Worm (Caenorhabditis elegans) whole organism, L4 larva: ENCODE measurements around the gene F59B10.2.

Source experiments
- aha-1 ChIP-seq: fragments of 150-350 bp; peaks from one replicate; lab custom pipeline; 2014; ENCODE audit warnings: missing biosample characterization, missing genetic modification characterization
- ama-1 ChIP-seq: fragments of 150-350 bp; optimal IDR thresholded peaks from 2 replicates; lab custom pipeline; 2014; ENCODE audit warnings: inconsistent platforms, mixed read lengths
- daf-16 ChIP-seq, 3 experiments: sonication (generic microtip); optimal IDR thresholded peaks; 2 replicates each; lab custom pipeline; 2016 to 2017; ENCODE audit warnings: missing genetic modification characterization in 3 of 3, missing genetic modification reagents in 3 of 3, mild to moderate bottlenecking in 2 of 3, missing compliant biosample characterization in 2 of 3, missing biosample characterization in 1 of 3, moderate library complexity in 1 of 3
- daf-19 ChIP-seq: fragments of 200-800 bp; sonication (Bioruptor generic); conservative IDR thresholded peaks from 2 replicates; pipeline ENCODE4 v1.3.6; 2022; ENCODE audit warnings: missing genetic modification characterization, missing compliant biosample characterization
- fos-1 ChIP-seq: fragments of 150-350 bp; optimal IDR thresholded peaks from 2 replicates; lab custom pipeline; 2014; ENCODE audit warnings: missing biosample characterization, missing genetic modification characterization
- lin-15B ChIP-seq: fragments of 150-350 bp; sonication (generic microtip); optimal IDR thresholded peaks from 3 replicates; lab custom pipeline; 2014; ENCODE audit warnings: missing biosample characterization, missing genetic modification characterization
- mep-1 ChIP-seq: fragments of 150-350 bp; sonication (generic microtip); optimal IDR thresholded peaks from 3 replicates; lab custom pipeline; 2014; ENCODE audit warnings: missing biosample characterization, missing genetic modification characterization
- mxl-3 ChIP-seq: fragments of 200-800 bp; sonication (Bioruptor generic); optimal IDR thresholded peaks from 2 replicates; lab custom pipeline; 2018; ENCODE audit warnings: mild to moderate bottlenecking, missing genetic modification characterization, missing compliant biosample characterization
- nhr-11 ChIP-seq: fragments of 150-350 bp; optimal IDR thresholded peaks from 2 replicates; lab custom pipeline; 2014; ENCODE audit warnings: missing biosample characterization, missing genetic modification characterization
- pha-4 ChIP-seq, 2 experiments: fragments of 150-350 bp in 1 of 2; fragments of 200-800 bp in 1 of 2; sonication (Bioruptor generic) in 1 of 2; IDR thresholded peaks in 1 of 2; optimal IDR thresholded peaks in 1 of 2; 2 replicates each; pipeline versions ENCODE4 v1.3.6 to Lab custom; 2014 to 2022; ENCODE audit warnings: missing genetic modification characterization in 2 of 2, missing genetic modification reagents in 2 of 2, missing biosample characterization in 1 of 2, missing compliant biosample characterization in 1 of 2
- php-3 ChIP-seq: fragments of 200-800 bp; sonication (Bioruptor generic); IDR thresholded peaks from 2 replicates; pipeline ENCODE4 v1.3.6; 2022; ENCODE audit warnings: missing genetic modification reagents, missing genetic modification characterization, missing compliant biosample characterization
- pqm-1 ChIP-seq: sonication (generic microtip); optimal IDR thresholded peaks from 2 replicates; lab custom pipeline; 2017; ENCODE audit warnings: missing biosample characterization, missing genetic modification characterization
- ztf-11 ChIP-seq: fragments of 150-350 bp; optimal IDR thresholded peaks from 2 replicates; lab custom pipeline; 2014; ENCODE audit warnings: missing biosample characterization, missing genetic modification characterization

- TF ChIP-seq daf-19 (no peak), php-3 (GFP tag; lab: Robert Waterston, UW) (no peak), lin-15B (tag; lab: Kevin White, UChicago) (no peak), daf-16 (GFP tag; optimal IDR thresholded peaks at IDR 0.05; lab: Kevin White, UChicago) (no peak), daf-16 (tag; optimal IDR thresholded peaks at IDR 0.05; lab: Kevin White, UChicago) (no peak), fos-1 (no peak), pqm-1 (tag; lab: Kevin White, UChicago) (no peak), mep-1 (tag; lab: Kevin White, UChicago) (no peak), ztf-11 (tag; lab: Kevin White, UChicago) (no peak), mxl-3 (GFP tag; lab: Kevin White, UChicago) (no peak), nhr-11 (tag; lab: Kevin White, UChicago) (no peak), pha-4 (GFP tag; IDR thresholded peaks at IDR 0.05; lab: Robert Waterston, UW) (no peak), pha-4 (tag; optimal IDR thresholded peaks at IDR 0.05; lab: Kevin White, UChicago) (no peak), ama-1 (lab: Kevin White, UChicago) (no peak), aha-1 (tag; lab: Kevin White, UChicago) (no peak)
These were observed 3.7 kb downstream of the F59B10.2 start for ce11 chrII:10505949-10506348.
